Fruit fly (Drosophila melanogaster): ENCODE measurements around the gene mRpL14.
A peak's percentile ranks its signal among the peaks of the same experiment; 100 is the strongest.

The mRpL14 gene

dm6 chrX:2329312-2329711, 15.1 kb downstream of the mRpL14 start (continued):
- TF ChIP-seq Gug (GFP tag; IDR thresholded peaks at IDR 0.05) (no peak), esn (GFP tag; optimal IDR thresholded peaks at IDR 0.05) (peak; percentile 83), CG3919 (GFP tag; optimal IDR thresholded peaks at IDR 0.05) (peak; percentile 65), Met (GFP tag; optimal IDR thresholded peaks at IDR 0.05) (no peak), CG9139 (GFP tag; optimal IDR thresholded peaks at IDR 0.05) (peak; percentile 35), spab (GFP tag; optimal IDR thresholded peaks at IDR 0.05) (peak; percentile 50), CG8632 (GFP tag; optimal IDR thresholded peaks at IDR 0.05) (peak; percentile 49), dsx (GFP tag; optimal IDR thresholded peaks at IDR 0.05; ENCODE audit: poor library complexity, severe bottlenecking) (peak; percentile 47), vri (GFP tag; optimal IDR thresholded peaks at IDR 0.05) (peak; percentile 74), CG6808 (GFP tag; optimal IDR thresholded peaks at IDR 0.05) (peak; percentile 40), CG4318 (GFP tag; optimal IDR thresholded peaks at IDR 0.05) (no peak), ss (GFP tag; optimal IDR thresholded peaks at IDR 0.05) (peak; percentile 36 to 72), CG8119 (GFP tag; IDR thresholded peaks at IDR 0.05) (0 out of 3 replicates have a peak, but pooled peaks have one; percentile 29), CG11902 (GFP tag; optimal IDR thresholded peaks at IDR 0.05) (peak; percentile 37), acj6 (GFP tag; optimal IDR thresholded peaks at IDR 0.05) (peak; percentile 68), Hr39 (GFP tag; optimal IDR thresholded peaks at IDR 0.05) (peak; percentile 73), fd59A (GFP tag; optimal IDR thresholded peaks at IDR 0.05) (peak; percentile 48), salr (GFP tag; optimal IDR thresholded peaks at IDR 0.05) (peak in 1 of 2 experiments; percentile 8), CG7368 (GFP tag; optimal IDR thresholded peaks at IDR 0.05) (peak; percentile 63), achi (GFP tag; optimal IDR thresholded peaks at IDR 0.05) (peak; percentile 66), Ets21C (GFP tag; optimal IDR thresholded peaks at IDR 0.05) (peak; percentile 49), CG34406 (GFP tag; optimal IDR thresholded peaks at IDR 0.05) (peak; percentile 64), Eip93F (GFP tag; optimal IDR thresholded peaks at IDR 0.05) (peak; percentile 43), topi (GFP tag; optimal IDR thresholded peaks at IDR 0.05) (peak; percentile 77), CG16779 (tag; optimal IDR thresholded peaks at IDR 0.05) (no peak)

DNA sequence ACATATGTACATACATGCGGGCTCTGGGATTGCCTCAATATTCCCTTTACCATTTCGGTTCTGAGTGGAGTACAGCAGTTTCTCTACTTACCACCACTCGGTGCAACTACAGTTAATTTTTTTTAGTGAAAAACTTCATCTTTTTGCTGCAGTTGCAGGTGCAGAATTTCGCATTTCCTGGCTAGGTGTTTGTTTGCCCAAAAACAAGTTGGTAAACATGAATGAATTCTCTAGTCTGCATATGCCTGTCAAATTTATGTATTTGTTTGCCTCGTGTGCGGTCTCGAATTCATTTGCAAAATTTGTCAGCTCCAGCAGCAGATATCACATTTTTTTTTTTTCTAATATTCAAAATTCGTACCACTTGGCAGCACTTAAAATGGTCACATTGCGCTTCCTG, 17.6 kb downstream of the mRpL14 start, which contains the start of gene CG2854:
Gene CG2854, plus strand, starts transcription at position 301 of the 400 bp plus-strand sequence.
- no peak for TF ChIP-seq Met (GFP tag; optimal IDR thresholded peaks at IDR 0.05)
- no peak for TF ChIP-seq CG11902 (GFP tag; optimal IDR thresholded peaks at IDR 0.05)
- TF ChIP-seq achi (GFP tag; optimal IDR thresholded peaks at IDR 0.05) = no peak
- TF ChIP-seq net (GFP tag; optimal IDR thresholded peaks at IDR 0.05) = no peak
- TF ChIP-seq eg (GFP tag; IDR thresholded peaks at IDR 0.05) = no peak
- no peak for TF ChIP-seq spab (GFP tag; optimal IDR thresholded peaks at IDR 0.05)
- no peak for TF ChIP-seq ss (GFP tag; optimal IDR thresholded peaks at IDR 0.05)
- no peak for TF ChIP-seq Gug (GFP tag; IDR thresholded peaks at IDR 0.05)
- TF ChIP-seq CG6854 (GFP tag; optimal IDR thresholded peaks at IDR 0.05) = no peak

- TF ChIP-seq achi (GFP tag; optimal IDR thresholded peaks at IDR 0.05) (no peak), CG7368 (GFP tag; optimal IDR thresholded peaks at IDR 0.05) (no peak), esn (GFP tag; optimal IDR thresholded peaks at IDR 0.05) (no peak), lz (GFP tag; optimal IDR thresholded peaks at IDR 0.05) (no peak), dsx (GFP tag; optimal IDR thresholded peaks at IDR 0.05; ENCODE audit: poor library complexity, severe bottlenecking) (no peak), topi (GFP tag; optimal IDR thresholded peaks at IDR 0.05) (peak; percentile 8), Eip78C (GFP tag) (peak; percentile 18), ss (GFP tag; optimal IDR thresholded peaks at IDR 0.05) (peak in 1 of 2 experiments; percentile 47), CG32006 (GFP tag; optimal IDR thresholded peaks at IDR 0.05) (no peak), CG6163 (GFP tag; IDR thresholded peaks at IDR 0.05) (no peak), Lpt (GFP tag; optimal IDR thresholded peaks at IDR 0.05) (no peak)
Measured at dm6 chrX:2325658-2326245, 18.7 kb downstream of the mRpL14 start, which contains the start of gene CG14050. Gene CG14050 (minus strand): TSS chrX:2326217.

DNA sequence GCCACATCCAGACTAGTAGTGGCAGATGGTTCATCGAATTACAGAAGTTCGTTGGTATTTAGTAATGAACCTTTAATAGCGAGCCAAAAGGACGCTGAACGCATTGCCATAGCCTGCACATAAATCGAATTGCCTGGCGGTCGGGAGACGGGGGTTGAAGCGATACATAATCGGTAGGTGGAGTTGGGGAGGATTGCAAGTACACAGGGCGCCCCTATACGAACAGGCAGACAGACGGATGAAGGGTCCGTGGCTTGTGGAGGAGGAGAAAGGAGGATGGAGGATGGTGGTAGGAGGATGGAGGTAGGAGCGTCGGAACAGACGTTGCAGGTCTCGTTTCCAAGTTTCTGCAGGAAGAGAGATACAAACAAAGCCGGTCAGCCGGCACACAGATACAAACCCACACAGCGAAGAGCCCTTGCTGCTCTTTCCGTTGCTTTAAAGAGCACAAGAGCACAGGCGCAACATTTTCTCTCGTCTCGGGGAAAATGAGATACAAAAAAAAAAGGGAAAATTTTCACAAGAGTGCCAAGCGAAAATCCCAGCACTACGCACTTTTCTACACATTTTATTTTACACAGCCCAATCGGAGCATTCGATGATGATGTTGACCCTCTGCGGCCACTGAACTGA, 20.7 kb downstream of the mRpL14 start:
- no peak for TF ChIP-seq CG8119 (GFP tag; IDR thresholded peaks at IDR 0.05)
- no peak for TF ChIP-seq Met (GFP tag; optimal IDR thresholded peaks at IDR 0.05)
- TF ChIP-seq CG9139 (GFP tag; optimal IDR thresholded peaks at IDR 0.05) = peak; percentile 24
- peak; percentile 17 for TF ChIP-seq dsx (GFP tag; optimal IDR thresholded peaks at IDR 0.05; ENCODE audit: poor library complexity, severe bottlenecking)
- TF ChIP-seq cyc (GFP tag; optimal IDR thresholded peaks at IDR 0.05) = no peak
- peak; percentile 41 to 57 for TF ChIP-seq ss (GFP tag; optimal IDR thresholded peaks at IDR 0.05)
- peak; percentile 34 for TF ChIP-seq Eip78C (GFP tag)
